Fruit fly (Drosophila melanogaster): Measurements from ENCODE around the gene CG8281.

DNA sequence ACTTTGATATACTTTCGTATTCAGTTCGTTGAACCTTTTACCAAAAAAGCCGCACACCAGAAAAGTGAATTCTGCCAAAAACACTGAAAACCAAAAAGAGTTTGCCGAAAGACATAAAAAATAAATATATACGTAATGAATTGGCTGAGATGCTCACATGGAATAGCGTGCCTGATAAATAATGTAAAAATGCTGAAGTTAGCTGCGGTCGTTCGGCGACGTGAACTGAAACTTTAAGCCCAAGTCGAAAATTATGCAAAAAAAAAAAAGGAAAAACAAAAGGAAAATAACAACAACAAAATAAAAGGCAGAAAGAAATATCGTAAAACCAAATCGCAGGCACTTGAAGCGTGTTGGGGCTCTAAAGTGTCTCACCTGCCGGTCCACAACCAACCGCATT, 32.6 kb upstream of the CG8281 start:
- TF ChIP-seq Hr83 (GFP tag; optimal IDR thresholded peaks at IDR 0.05; ENCODE audit: poor library complexity, severe bottlenecking), result no peak
- no peak for TF ChIP-seq foxo (GFP tag; optimal IDR thresholded peaks at IDR 0.05)
- TF ChIP-seq lola (GFP tag; optimal IDR thresholded peaks at IDR 0.05), result no peak
- TF ChIP-seq h (GFP tag; optimal IDR thresholded peaks at IDR 0.05), result no peak
- no peak for TF ChIP-seq Mio (GFP tag; optimal IDR thresholded peaks at IDR 0.05)
- TF ChIP-seq woc (GFP tag; optimal IDR thresholded peaks at IDR 0.05), result no peak

Data from whole organism, wandering third instar larva.